Worm (Caenorhabditis elegans) whole organism, L3 larva: Measurements from ENCODE around the gene T10D4.14.

ENCODE experiments used
- R02D3.7 ChIP-seq: fragments of 150-350 bp; optimal IDR thresholded peaks from 2 replicates; lab custom pipeline; 2014; ENCODE audit warnings: missing biosample characterization, missing genetic modification characterization
- ZK546.5 ChIP-seq: sonication (generic microtip); optimal IDR thresholded peaks from 2 replicates; lab custom pipeline; 2017; ENCODE audit warnings: missing biosample characterization, missing genetic modification characterization
- ama-1 ChIP-seq: fragments of 150-350 bp; optimal IDR thresholded peaks from 2 replicates; lab custom pipeline; 2018
- ceh-16 ChIP-seq: sonication (generic microtip); optimal IDR thresholded peaks from 2 replicates; lab custom pipeline; 2017; ENCODE audit warnings: missing biosample characterization, missing genetic modification characterization
- ceh-28 ChIP-seq: fragments of 150-350 bp; optimal IDR thresholded peaks from 2 replicates; lab custom pipeline; 2014; ENCODE audit warnings: missing biosample characterization, missing genetic modification reagents, missing genetic modification characterization
- ceh-82 ChIP-seq: fragments of 150-350 bp; optimal IDR thresholded peaks from 2 replicates; lab custom pipeline; 2014; ENCODE audit warnings: missing biosample characterization, missing genetic modification characterization
- ceh-9 ChIP-seq: sonication (generic microtip); optimal IDR thresholded peaks from 2 replicates; lab custom pipeline; 2018; ENCODE audit warnings: missing biosample characterization, missing genetic modification characterization
- daf-12 ChIP-seq: fragments of 150-350 bp; optimal IDR thresholded peaks from 2 replicates; lab custom pipeline; 2014; ENCODE audit warnings: missing biosample characterization, missing genetic modification reagents, missing genetic modification characterization
- egl-5 ChIP-seq: fragments of 150-350 bp; optimal IDR thresholded peaks from 2 replicates; lab custom pipeline; 2017; ENCODE audit warnings: missing biosample characterization, missing genetic modification reagents, missing genetic modification characterization, inconsistent platforms
- elt-2 ChIP-seq: sonication (generic microtip); optimal IDR thresholded peaks from 2 replicates; lab custom pipeline; 2016; ENCODE audit warnings: missing genetic modification reagents, mild to moderate bottlenecking, missing genetic modification characterization, missing compliant biosample characterization
- elt-3 ChIP-seq, 3 experiments: fragments of 150-350 bp in 1 of 3; sonication (generic microtip) in 2 of 3; optimal IDR thresholded peaks; 2 replicates in 2 of 3; 4 replicates in 1 of 3; lab custom pipeline; 2014 to 2017; ENCODE audit warnings: missing biosample characterization in 3 of 3, missing genetic modification characterization in 3 of 3
- eor-1 ChIP-seq, 2 experiments: fragments of 150-350 bp; optimal IDR thresholded peaks; 2 replicates each; lab custom pipeline; 2014 to 2018; ENCODE audit warnings: missing biosample characterization in 2 of 2, missing genetic modification characterization in 2 of 2
- fkh-10 ChIP-seq: sonication (generic microtip); optimal IDR thresholded peaks from 2 replicates; lab custom pipeline; 2017; ENCODE audit warnings: missing biosample characterization, missing genetic modification reagents, missing genetic modification characterization
- fkh-2 ChIP-seq: fragments of 150-350 bp; optimal IDR thresholded peaks from 2 replicates; lab custom pipeline; 2014; ENCODE audit warnings: missing biosample characterization, missing genetic modification reagents, missing genetic modification characterization
- fos-1 ChIP-seq: fragments of 150-350 bp; optimal IDR thresholded peaks from 2 replicates; lab custom pipeline; 2014; ENCODE audit warnings: missing biosample characterization, missing genetic modification characterization
- lin-15B ChIP-seq: fragments of 150-350 bp; optimal IDR thresholded peaks from 2 replicates; lab custom pipeline; 2014; ENCODE audit warnings: missing biosample characterization, missing genetic modification characterization
- lin-39 ChIP-seq: fragments of 150-350 bp; optimal IDR thresholded peaks from 2 replicates; lab custom pipeline; 2018; ENCODE audit warnings: missing biosample characterization, missing genetic modification reagents, missing genetic modification characterization
- lsy-12 ChIP-seq: sonication (generic microtip); optimal IDR thresholded peaks from 2 replicates; lab custom pipeline; 2016; ENCODE audit warnings: mild to moderate bottlenecking, missing genetic modification characterization, missing compliant biosample characterization
- mdl-1 ChIP-seq: fragments of 150-350 bp; optimal IDR thresholded peaks from 2 replicates; lab custom pipeline; 2014; ENCODE audit warnings: missing biosample characterization, missing genetic modification characterization
- mml-1 ChIP-seq: fragments of 150-350 bp; sonication (generic microtip); optimal IDR thresholded peaks from 3 replicates; lab custom pipeline; 2014; ENCODE audit warnings: missing biosample characterization, missing genetic modification characterization
- nfya-1 ChIP-seq: sonication (generic microtip); optimal IDR thresholded peaks from 2 replicates; lab custom pipeline; 2017; ENCODE audit warnings: missing genetic modification characterization, mild to moderate bottlenecking, missing compliant biosample characterization, antibody characterized with exemption, moderate library complexity; ENCODE audit not compliant: insufficient read depth
- nhr-11 ChIP-seq: fragments of 150-350 bp; optimal IDR thresholded peaks from 2 replicates; lab custom pipeline; 2014; ENCODE audit warnings: missing biosample characterization, missing genetic modification characterization
- nhr-12 ChIP-seq: fragments of 150-350 bp; optimal IDR thresholded peaks from 2 replicates; lab custom pipeline; 2014; ENCODE audit warnings: missing biosample characterization, missing genetic modification characterization
- nhr-23 ChIP-seq: fragments of 150-350 bp; optimal IDR thresholded peaks from 2 replicates; lab custom pipeline; 2014; ENCODE audit warnings: missing biosample characterization, missing genetic modification reagents, missing genetic modification characterization
- nhr-237 ChIP-seq: fragments of 150-350 bp; optimal IDR thresholded peaks from 2 replicates; lab custom pipeline; 2014; ENCODE audit warnings: missing biosample characterization, missing genetic modification characterization
- nhr-25 ChIP-seq: sonication (generic microtip); optimal IDR thresholded peaks from 2 replicates; lab custom pipeline; 2017; ENCODE audit warnings: missing biosample characterization, missing genetic modification characterization
- nhr-28 ChIP-seq: fragments of 150-350 bp; optimal IDR thresholded peaks from 2 replicates; lab custom pipeline; 2014; ENCODE audit warnings: missing biosample characterization, missing genetic modification characterization
- nhr-76 ChIP-seq: fragments of 150-350 bp; sonication (generic microtip); optimal IDR thresholded peaks from 5 replicates; lab custom pipeline; 2014; ENCODE audit warnings: missing biosample characterization, missing genetic modification characterization
- nhr-77 ChIP-seq: fragments of 150-350 bp; optimal IDR thresholded peaks from 2 replicates; lab custom pipeline; 2014; ENCODE audit warnings: missing biosample characterization, missing genetic modification characterization
- pqm-1 ChIP-seq: fragments of 150-350 bp; optimal IDR thresholded peaks from 2 replicates; lab custom pipeline; 2017; ENCODE audit warnings: missing biosample characterization, missing genetic modification characterization, inconsistent platforms
- skn-1 ChIP-seq: fragments of 150-350 bp; optimal IDR thresholded peaks from 2 replicates; lab custom pipeline; 2014; ENCODE audit warnings: missing biosample characterization, missing genetic modification characterization
- snpc-4 ChIP-seq: fragments of 150-350 bp; optimal IDR thresholded peaks from 2 replicates; lab custom pipeline; 2014; ENCODE audit warnings: missing biosample characterization, missing genetic modification characterization
- unc-39 ChIP-seq: sonication (generic microtip); optimal IDR thresholded peaks from 4 replicates; lab custom pipeline; 2017; ENCODE audit warnings: missing biosample characterization, missing genetic modification characterization
- unc-62 ChIP-seq: fragments of 150-350 bp; sonication (generic microtip); optimal IDR thresholded peaks from 4 replicates; lab custom pipeline; 2014; ENCODE audit warnings: missing biosample characterization, missing genetic modification reagents, missing genetic modification characterization
- zag-1 ChIP-seq: fragments of 150-350 bp; optimal IDR thresholded peaks from 2 replicates; lab custom pipeline; 2014; ENCODE audit warnings: missing biosample characterization, missing genetic modification characterization
- ztf-11 ChIP-seq: fragments of 150-350 bp; optimal IDR thresholded peaks from 2 replicates; lab custom pipeline; 2014; ENCODE audit warnings: missing biosample characterization, missing genetic modification characterization

T10D4.14 gene

ce11 chrII:3113289-3113688 is 38.2 kb downstream of the T10D4.14 start:
- no peak for TF ChIP-seq nhr-25 (tag; lab: Kevin White, UChicago)
- no peak for TF ChIP-seq ceh-28 (tag; lab: Kevin White, UChicago)
- peak; percentile 32 for TF ChIP-seq snpc-4
- TF ChIP-seq lin-39, result no peak
- TF ChIP-seq mml-1, result no peak

ce11 chrII:3112313-3112712 is 39.2 kb downstream of the T10D4.14 start, which contains the start of gene Y25C1A.2:
Gene Y25C1A.2 (plus strand): TSS chrII:3112613.
- TF ChIP-seq ceh-28 (tag; lab: Kevin White, UChicago) (no peak), nhr-237 (tag; lab: Kevin White, UChicago) (no peak), lsy-12 (no peak), elt-3 (tag; optimal IDR thresholded peaks at IDR 0.05; lab: Kevin White, UChicago) (no peak), ZK546.5 (tag; lab: Kevin White, UChicago) (no peak), skn-1 (tag; lab: Kevin White, UChicago) (no peak), nhr-77 (tag; lab: Kevin White, UChicago) (no peak), ceh-9 (tag; lab: Kevin White, UChicago) (no peak), mml-1 (no peak), eor-1 (tag; optimal IDR thresholded peaks at IDR 0.05; lab: Kevin White, UChicago) (no peak), snpc-4 (no peak), ztf-11 (tag; lab: Kevin White, UChicago) (no peak), zag-1 (tag; lab: Kevin White, UChicago) (no peak), ceh-16 (tag; lab: Kevin White, UChicago) (no peak), ceh-82 (tag; lab: Kevin White, UChicago) (no peak), R02D3.7 (no peak), fos-1 (tag; lab: Kevin White, UChicago) (no peak), ama-1 (lab: Kevin White, UChicago) (no peak), daf-12 (tag; lab: Kevin White, UChicago) (no peak), fkh-10 (GFP tag; lab: Kevin White, UChicago) (no peak)

ce11 chrII:3111147-3111546 is 40.4 kb downstream of the T10D4.14 start, which contains the start of gene Y25C1A.13:
Gene Y25C1A.13 (minus strand): TSS chrII:3111247.
- TF ChIP-seq pqm-1 (tag; lab: Kevin White, UChicago), result no peak
- TF ChIP-seq nhr-23 (tag; lab: Kevin White, UChicago), result no peak
- TF ChIP-seq lsy-12, result no peak
- peak; percentile 1 for TF ChIP-seq elt-2

- TF ChIP-seq skn-1 (tag; lab: Kevin White, UChicago), result no peak
- no peak for TF ChIP-seq lsy-12
- TF ChIP-seq nhr-28 (tag; lab: Kevin White, UChicago), result no peak
- no peak for TF ChIP-seq lin-15B
- no peak for TF ChIP-seq nhr-237 (tag; lab: Kevin White, UChicago)
- no peak for TF ChIP-seq unc-39 (tag; lab: Kevin White, UChicago)
- no peak for TF ChIP-seq ztf-11 (tag; lab: Kevin White, UChicago)
- no peak for TF ChIP-seq eor-1 (tag; optimal IDR thresholded peaks at IDR 0.05; lab: Kevin White, UChicago)
- no peak for TF ChIP-seq unc-62
These were observed 41.4 kb downstream of the T10D4.14 start for ce11 chrII:3110099-3110498.

ce11 chrII:3109533-3109932 is 42.0 kb downstream of the T10D4.14 start:
- TF ChIP-seq mdl-1 (tag; lab: Kevin White, UChicago) (no peak), ceh-16 (tag; lab: Kevin White, UChicago) (no peak), nhr-28 (tag; lab: Kevin White, UChicago) (no peak), fkh-2 (no peak), nfya-1 (tag; lab: Kevin White, UChicago) (no peak), unc-39 (tag; lab: Kevin White, UChicago) (no peak), nhr-76 (tag; lab: Kevin White, UChicago) (no peak), fos-1 (tag; lab: Kevin White, UChicago) (no peak), nhr-11 (tag; lab: Kevin White, UChicago) (no peak), egl-5 (tag; lab: Kevin White, UChicago) (no peak), daf-12 (tag; lab: Kevin White, UChicago) (no peak), ceh-82 (tag; lab: Kevin White, UChicago) (no peak), ceh-9 (tag; lab: Kevin White, UChicago) (no peak), ztf-11 (tag; lab: Kevin White, UChicago) (no peak), elt-3 (tag; optimal IDR thresholded peaks at IDR 0.05; lab: Kevin White, UChicago) (no peak), nhr-12 (tag; lab: Kevin White, UChicago) (no peak), nhr-77 (tag; lab: Kevin White, UChicago) (no peak)
